Worm (Caenorhabditis elegans): Measurements from ENCODE around the gene gtf-2H3.

DNA sequence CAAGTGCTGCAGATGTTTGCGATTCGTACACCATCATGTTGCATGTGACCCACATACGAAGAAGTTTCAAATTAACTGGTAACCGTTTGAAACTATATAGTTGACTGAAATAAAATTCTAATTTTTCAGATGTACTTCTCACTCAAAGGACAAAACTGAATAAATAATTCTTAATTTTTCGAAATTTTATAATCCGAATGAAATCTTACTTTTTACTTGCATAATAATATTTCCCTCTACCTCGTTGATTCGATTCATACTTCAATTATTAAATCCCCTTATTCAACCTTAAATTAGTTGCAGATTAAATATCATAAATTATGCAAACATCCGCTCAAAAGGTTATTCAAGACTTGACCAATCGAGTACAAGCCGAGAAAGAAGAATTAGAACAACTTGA lies 34.0 kb downstream of the gtf-2H3 start, which contains the start of gene T16H12.2:
- TF ChIP-seq fos-1 (tag; optimal IDR thresholded peaks at IDR 0.05), result no peak
- TF ChIP-seq mep-1 (tag; optimal IDR thresholded peaks at IDR 0.05), result no peak
- TF ChIP-seq ceh-28 (tag; optimal IDR thresholded peaks at IDR 0.05), result no peak
- TF ChIP-seq sdz-12 (GFP tag; optimal IDR thresholded peaks at IDR 0.05), result no peak
- no peak for TF ChIP-seq Y48G9A.11 (GFP tag; IDR thresholded peaks at IDR 0.05)
- TF ChIP-seq gei-8 (GFP tag; optimal IDR thresholded peaks at IDR 0.05), result no peak
- no peak for TF ChIP-seq nhr-237 (tag; optimal IDR thresholded peaks at IDR 0.05)
- no peak for TF ChIP-seq egl-27 (tag; optimal IDR thresholded peaks at IDR 0.05)
